Fruit fly (Drosophila melanogaster): Measurements from ENCODE around the gene ifc.
A peak's percentile ranks its signal among the peaks of the same experiment; 100 is the strongest.

ifc gene

dm6 chr2L:6035155-6035554 is 49.0 kb downstream of the ifc start:
- TF ChIP-seq CG18476 (GFP tag; optimal IDR thresholded peaks at IDR 0.05), result no peak
- no peak for TF ChIP-seq CG10274 (GFP tag; optimal IDR thresholded peaks at IDR 0.05)

- peak; percentile 47 for TF ChIP-seq YL-1 (GFP tag; optimal IDR thresholded peaks at IDR 0.05)
- TF ChIP-seq CG2116 (GFP tag; optimal IDR thresholded peaks at IDR 0.05), result peak; percentile 12
- peak; percentile 74 for TF ChIP-seq MESR4 (GFP tag; optimal IDR thresholded peaks at IDR 0.05)
- TF ChIP-seq Trl (optimal IDR thresholded peaks at IDR 0.05), result no peak
- no peak for TF ChIP-seq Trl (GFP tag; optimal IDR thresholded peaks at IDR 0.05)
- TF ChIP-seq gfzf (GFP tag; optimal IDR thresholded peaks at IDR 0.05), result peak; percentile 8
- no peak for TF ChIP-seq pb (GFP tag; optimal IDR thresholded peaks at IDR 0.05)
- TF ChIP-seq CG10267 (tag; optimal IDR thresholded peaks at IDR 0.05), result peak; percentile 4
- TF ChIP-seq crp (GFP tag; optimal IDR thresholded peaks at IDR 0.05), result peak; percentile 40 to 91
- no peak for TF ChIP-seq CG34376 (GFP tag; optimal IDR thresholded peaks at IDR 0.05)
- TF ChIP-seq stwl (tag; optimal IDR thresholded peaks at IDR 0.05), result peak; percentile 46
- peak; percentile 90 for TF ChIP-seq E2f2 (GFP tag; IDR thresholded peaks at IDR 0.05)
- TF ChIP-seq nerfin-1 (tag; optimal IDR thresholded peaks at IDR 0.05), result peak; percentile 69
- 0 out of 2 replicates have a peak, but pooled peaks have one; percentile 30 for TF ChIP-seq sna (GFP tag; IDR thresholded peaks at IDR 0.05; ENCODE audit: partially characterized antibody)
- TF ChIP-seq CG15514 (GFP tag; optimal IDR thresholded peaks at IDR 0.05), result peak; percentile 21
- TF ChIP-seq CG43689 (GFP tag; IDR thresholded peaks at IDR 0.05), result no peak
- 0 out of 4 replicates have a peak, but pooled peaks have one; percentile 19 for TF ChIP-seq Dll (GFP tag; IDR thresholded peaks at IDR 0.05; ENCODE audit: partially characterized antibody)
- TF ChIP-seq chinmo (GFP tag; IDR thresholded peaks at IDR 0.05; ENCODE audit: partially characterized antibody), result 0 out of 4 replicates have a peak, but pooled peaks have one; percentile 41
- peak; percentile 95 for TF ChIP-seq MBD-R2 (GFP tag; IDR thresholded peaks at IDR 0.05)
- peak; percentile 99 for TF ChIP-seq trem (tag; optimal IDR thresholded peaks at IDR 0.05)
- no peak for TF ChIP-seq dmrt11E (tag; optimal IDR thresholded peaks at IDR 0.05)
- peak; percentile 18; the same call in 1 of the 2 replicates for TF ChIP-seq amos (GFP tag; IDR thresholded peaks at IDR 0.05; ENCODE audit: partially characterized antibody)
- TF ChIP-seq Dp (GFP tag; optimal IDR thresholded peaks at IDR 0.05), result peak; percentile 87
- peak; percentile 43 for TF ChIP-seq Ets97D (GFP tag; optimal IDR thresholded peaks at IDR 0.05)
- 0 out of 2 replicates have a peak, but pooled peaks have one; percentile 19 for TF ChIP-seq hbn (GFP tag; IDR thresholded peaks at IDR 0.05; ENCODE audit: partially characterized antibody)
- 0 out of 3 replicates have a peak, but pooled peaks have one; percentile 30 for TF ChIP-seq Opbp (GFP tag; IDR thresholded peaks at IDR 0.05; ENCODE audit: partially characterized antibody)
- peak; percentile 67 for TF ChIP-seq CG4617 (GFP tag; optimal IDR thresholded peaks at IDR 0.05; ENCODE audit: borderline replicate concordance)
- TF ChIP-seq eve (GFP tag; optimal IDR thresholded peaks at IDR 0.05), result no peak
- no peak for TF ChIP-seq p53 (GFP tag; optimal IDR thresholded peaks at IDR 0.05)
- TF ChIP-seq BEAF-32 (GFP tag; optimal IDR thresholded peaks at IDR 0.05), result peak; percentile 3
- no peak for TF ChIP-seq btn (GFP tag; optimal IDR thresholded peaks at IDR 0.05)
- TF ChIP-seq CG1603 (tag; optimal IDR thresholded peaks at IDR 0.05), result peak; percentile 53
- peak; percentile 35 for TF ChIP-seq kah (GFP tag; optimal IDR thresholded peaks at IDR 0.05)
- TF ChIP-seq Elba2 (GFP tag; optimal IDR thresholded peaks at IDR 0.05), result peak; percentile 45
- no peak for TF ChIP-seq jigr1 (GFP tag; IDR thresholded peaks at IDR 0.05)
- TF ChIP-seq HmgD (GFP tag; optimal IDR thresholded peaks at IDR 0.05), result no peak
- TF ChIP-seq pzg (GFP tag; optimal IDR thresholded peaks at IDR 0.05), result peak; percentile 53
Observed at dm6 chr2L:6036710-6037109, 50.6 kb downstream of the ifc start, which contains the start of gene mtm. mtm (minus strand) TSS chr2L:6037015.

Measured in whole organism, embryonic.